Worm (Caenorhabditis elegans) whole organism, early embryonic: ENCODE data around the gene F56D6.6.

ENCODE experiments used
- ama-1 ChIP-seq: fragments of 150-350 bp; optimal IDR thresholded peaks from 2 replicates; lab custom pipeline; 2014
- sea-1 ChIP-seq: fragments of 200-800 bp; sonication (Bioruptor generic); conservative IDR thresholded peaks from 2 replicates; pipeline ENCODE4 v1.3.6; 2022; ENCODE audit warnings: missing genetic modification characterization, missing compliant biosample characterization

DNA sequence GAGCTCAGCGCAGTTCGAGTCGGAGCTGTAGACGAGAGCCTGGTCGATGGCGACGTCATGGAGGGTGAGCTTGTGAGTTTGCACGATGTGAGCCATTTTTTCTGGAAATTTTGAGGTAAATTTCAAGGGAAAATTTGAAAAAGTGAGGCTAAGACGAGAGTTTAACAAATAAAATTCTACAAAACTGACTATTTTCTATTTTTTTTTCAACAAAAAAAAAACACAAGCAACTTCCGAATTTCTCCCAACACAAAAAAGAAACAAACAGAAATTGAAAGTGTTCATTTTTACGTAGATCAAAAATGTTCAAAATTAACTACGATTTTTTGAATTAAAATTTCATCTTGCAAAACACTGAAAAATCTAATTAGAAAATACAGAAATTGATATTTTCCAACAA, 29.3 kb upstream of the F56D6.6 start, which contains the start of gene F37C4.5:
- TF ChIP-seq sea-1 (no peak), ama-1 (lab: Kevin White, UChicago) (no peak)
